Fruit fly (Drosophila melanogaster) whole organism, prepupa: ENCODE data around the gene drongo.

Source experiments
- CG34406 ChIP-seq: fragments of 200-800 bp; sonication (Bioruptor generic); optimal IDR thresholded peaks from 3 replicates; lab custom pipeline; 2016; ENCODE audit warnings: missing biosample characterization, missing genetic modification characterization
- Gug ChIP-seq: fragments of 200-800 bp; sonication (Bioruptor generic); IDR thresholded peaks from 2 replicates; pipeline ENCODE4 v1.3.6; 2022; ENCODE audit warnings: missing biosample characterization, missing genetic modification characterization
- Sox102F ChIP-seq: fragments of 200-800 bp; sonication (Bioruptor generic); optimal IDR thresholded peaks from 2 replicates; lab custom pipeline; 2016; ENCODE audit warnings: missing biosample characterization, mild to moderate bottlenecking, missing genetic modification characterization
- dsx ChIP-seq: fragments of 200-800 bp; optimal IDR thresholded peaks from 3 replicates; lab custom pipeline; 2019; ENCODE audit warnings: missing biosample characterization, mild to moderate bottlenecking, missing genetic modification characterization, moderate library complexity; ENCODE audit not compliant: poor library complexity, severe bottlenecking
- ss ChIP-seq, 2 experiments: fragments of 200-800 bp; sonication (Bioruptor generic); optimal IDR thresholded peaks; 2 replicates in 1 of 2; 3 replicates in 1 of 2; lab custom pipeline; 2017 to 2018; ENCODE audit warnings: mild to moderate bottlenecking in 2 of 2, missing biosample characterization in 2 of 2, missing genetic modification characterization in 2 of 2, moderate library complexity in 1 of 2
- vri ChIP-seq: fragments of 200-800 bp; sonication (Bioruptor generic); optimal IDR thresholded peaks from 3 replicates; lab custom pipeline; 2016; ENCODE audit warnings: missing biosample characterization, mild to moderate bottlenecking, missing genetic modification characterization

DNA sequence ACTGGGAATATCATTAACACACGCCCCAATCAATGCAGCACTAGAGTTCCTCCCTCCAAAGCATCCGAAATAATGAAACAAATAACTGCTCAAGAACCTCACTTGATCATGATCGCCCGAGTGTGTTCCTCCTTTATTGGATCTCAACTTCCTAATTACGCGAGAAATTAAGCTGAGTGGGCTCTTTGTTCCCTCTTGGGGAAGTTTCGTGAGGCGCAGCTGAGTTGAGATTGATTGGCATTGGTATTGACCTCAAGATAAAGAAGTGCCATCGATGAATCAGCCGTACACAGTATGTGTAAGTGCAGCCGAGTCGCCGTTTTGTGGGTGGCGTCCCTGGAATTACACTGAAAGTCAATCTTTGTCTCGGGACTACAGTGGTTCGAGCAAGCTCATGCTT lies 8.0 kb downstream of the drongo start:
- TF ChIP-seq Gug (GFP tag; lab: Robert Waterston, UW) (no peak), vri (no peak), dsx (GFP tag; lab: Kevin White, UChicago) (no peak), ss (GFP tag; optimal IDR thresholded peaks at IDR 0.05; lab: Kevin White, UChicago) (no peak), CG34406 (GFP tag; lab: Kevin White, UChicago) (no peak), Sox102F (GFP tag; lab: Kevin White, UChicago) (no peak)
